Fruit fly (Drosophila melanogaster): ENCODE data around the gene CG14362.

The CG14362 gene

DNA sequence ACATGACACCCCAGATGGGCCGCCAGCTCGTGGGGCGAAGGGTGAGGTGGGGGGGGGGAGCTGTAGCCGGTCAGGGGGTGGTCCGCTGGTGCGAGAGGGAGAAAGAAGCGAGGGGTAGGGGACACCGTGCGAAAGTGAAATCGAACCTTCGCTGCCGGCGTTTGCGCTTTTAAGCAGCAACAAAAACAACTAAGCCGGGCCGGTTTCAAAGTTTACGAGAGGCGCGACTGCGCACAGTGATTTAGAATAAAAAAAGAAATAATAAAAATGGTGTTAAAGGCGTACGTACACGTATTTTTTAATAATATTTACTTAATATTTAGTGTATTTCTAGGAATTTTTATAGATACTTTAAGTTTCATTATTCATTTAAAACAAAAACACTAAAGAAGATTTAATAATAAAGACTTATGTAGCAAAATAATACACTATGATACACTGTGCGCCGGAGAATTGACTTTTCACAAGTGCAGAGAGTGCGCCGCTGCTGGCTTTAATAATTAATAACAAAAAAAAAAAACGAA, 23.6 kb downstream of the CG14362 start (continued):
- no peak for TF ChIP-seq sage (GFP tag; optimal IDR thresholded peaks at IDR 0.05)
- no peak for TF ChIP-seq Hr83 (GFP tag; optimal IDR thresholded peaks at IDR 0.05; ENCODE audit: poor library complexity, severe bottlenecking)
- no peak for TF ChIP-seq woc (GFP tag; optimal IDR thresholded peaks at IDR 0.05)
- TF ChIP-seq Mio (GFP tag; optimal IDR thresholded peaks at IDR 0.05) = no peak
- peak; percentile 67 for TF ChIP-seq h (GFP tag; optimal IDR thresholded peaks at IDR 0.05)

DNA sequence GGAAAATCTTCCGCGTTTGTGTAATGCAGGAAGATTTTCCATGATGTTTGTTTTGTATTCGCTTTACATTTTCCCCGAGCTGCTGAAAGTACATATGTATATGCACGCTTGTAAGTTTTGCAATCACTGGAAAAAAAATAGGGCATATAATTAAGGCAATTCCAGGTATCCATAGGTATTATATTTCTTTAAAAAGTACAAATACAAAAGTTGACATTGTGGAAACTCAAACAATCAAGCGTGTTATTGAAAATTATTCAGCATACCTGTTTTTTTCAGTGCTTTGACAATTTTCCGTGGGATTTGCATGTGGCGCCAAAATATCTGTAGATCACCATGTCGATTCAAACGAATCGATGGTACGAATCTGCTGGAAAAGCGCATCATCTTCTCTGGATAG, 24.2 kb downstream of the CG14362 start:
- TF ChIP-seq tai (GFP tag; optimal IDR thresholded peaks at IDR 0.05) (no peak), OdsH (GFP tag; optimal IDR thresholded peaks at IDR 0.05) (no peak), dsf (GFP tag; optimal IDR thresholded peaks at IDR 0.05; ENCODE audit: borderline replicate concordance) (no peak), fru (GFP tag; optimal IDR thresholded peaks at IDR 0.05) (no peak), br (GFP tag; optimal IDR thresholded peaks at IDR 0.05) (no peak), Dif (GFP tag; optimal IDR thresholded peaks at IDR 0.05; ENCODE audit: partially characterized antibody) (no peak), Vsx2 (GFP tag; optimal IDR thresholded peaks at IDR 0.05; ENCODE audit: partially characterized antibody) (no peak), Dfd (GFP tag; optimal IDR thresholded peaks at IDR 0.05) (no peak), sage (GFP tag; optimal IDR thresholded peaks at IDR 0.05) (no peak)

DNA sequence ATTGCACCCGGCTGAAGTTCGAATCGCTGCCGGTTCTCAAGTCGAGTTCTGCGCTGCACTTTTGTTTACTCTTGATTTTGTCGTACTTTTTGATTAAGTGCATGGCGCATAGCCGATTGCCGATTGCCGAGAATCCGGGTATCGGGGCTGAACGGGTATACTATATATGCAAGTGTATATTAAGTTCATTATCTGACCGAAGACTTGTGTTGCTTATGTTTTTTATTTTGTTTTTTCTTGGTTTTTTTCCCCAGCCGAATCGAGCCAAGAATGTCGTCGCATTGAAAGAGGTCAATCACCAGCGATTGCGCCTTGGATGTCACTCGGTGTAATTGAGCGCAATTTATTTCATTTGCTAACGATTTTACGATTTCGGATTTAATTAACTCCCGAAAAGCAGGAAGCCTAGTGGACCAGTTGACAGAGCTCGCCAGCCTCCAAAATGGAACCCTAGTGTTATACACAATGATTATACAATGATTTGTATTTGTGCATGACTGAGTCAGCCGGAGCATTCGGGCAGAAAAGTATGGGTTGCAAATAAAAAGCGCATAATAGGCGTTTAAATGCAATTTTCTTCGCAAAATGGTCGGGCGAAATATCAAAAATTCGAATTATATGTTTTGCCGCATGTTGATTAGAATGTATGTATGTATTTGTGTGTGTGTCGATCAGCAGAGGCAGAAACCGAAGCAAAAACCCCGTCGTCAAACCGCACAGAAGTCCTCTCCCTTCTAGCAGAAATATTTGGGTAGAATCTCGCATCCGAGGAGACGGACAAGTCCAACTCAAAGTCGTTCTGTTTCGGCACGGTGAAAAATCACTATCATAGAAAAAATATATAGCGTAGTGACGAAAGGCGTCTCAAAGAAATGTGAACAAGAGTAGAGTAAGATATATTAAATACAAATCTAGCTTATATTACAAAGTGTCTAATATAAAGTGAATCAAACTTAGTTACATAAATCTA, 27.0 kb downstream of the CG14362 start, which contains the start of gene Mst87F:
Mst87F (minus strand) TSS at position 56 of the 970 bp plus-strand sequence.
- no peak for TF ChIP-seq HLH106 (tag; optimal IDR thresholded peaks at IDR 0.05)
- TF ChIP-seq Rel (GFP tag; optimal IDR thresholded peaks at IDR 0.05) = no peak
- peak; percentile 29 for TF ChIP-seq Rel (tag; optimal IDR thresholded peaks at IDR 0.05)

DNA sequence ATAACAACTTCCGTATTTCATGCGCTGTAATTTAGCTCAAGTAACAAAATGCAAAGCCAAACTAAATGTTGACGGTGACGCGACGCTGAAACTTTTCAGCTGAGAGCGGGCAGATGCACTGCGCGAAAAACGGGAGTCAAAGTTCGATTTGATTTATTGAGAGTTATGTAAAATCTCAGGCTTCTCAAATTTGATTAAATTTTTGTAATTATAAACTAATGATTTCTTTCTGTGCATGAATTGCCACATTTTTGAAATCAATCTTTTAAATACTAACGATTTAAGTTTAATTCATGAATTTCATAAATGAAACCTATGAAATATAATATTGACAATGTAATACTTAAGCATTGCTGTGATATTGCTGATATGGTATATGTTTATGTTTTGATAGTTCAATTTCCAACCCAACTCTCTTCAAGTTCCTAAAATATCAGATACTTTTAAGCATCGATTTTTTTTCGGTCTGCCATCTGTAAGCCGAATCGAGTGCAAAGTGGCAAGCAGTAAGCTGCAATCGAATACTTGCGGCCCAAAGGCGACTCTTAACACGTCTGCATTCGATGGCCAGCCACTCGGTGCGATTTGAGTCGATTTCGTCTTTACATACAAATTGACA, 32.5 kb downstream of the CG14362 start:
- no peak for TF ChIP-seq N (GFP tag; optimal IDR thresholded peaks at IDR 0.05)
- no peak for TF ChIP-seq usp (GFP tag; optimal IDR thresholded peaks at IDR 0.05)
- TF ChIP-seq Myc (optimal IDR thresholded peaks at IDR 0.05) = no peak
- no peak for TF ChIP-seq dsf (GFP tag; optimal IDR thresholded peaks at IDR 0.05; ENCODE audit: borderline replicate concordance)
- TF ChIP-seq Hnf4 (GFP tag; optimal IDR thresholded peaks at IDR 0.05) = no peak
- no peak for TF ChIP-seq woc (GFP tag; optimal IDR thresholded peaks at IDR 0.05)
- TF ChIP-seq fru (GFP tag; optimal IDR thresholded peaks at IDR 0.05) = no peak
- TF ChIP-seq CrebA (GFP tag; optimal IDR thresholded peaks at IDR 0.05; ENCODE audit: borderline replicate concordance) = no peak
- TF ChIP-seq Dfd (GFP tag; optimal IDR thresholded peaks at IDR 0.05) = no peak
- TF ChIP-seq jim (GFP tag; optimal IDR thresholded peaks at IDR 0.05) = no peak
- no peak for TF ChIP-seq Vsx2 (GFP tag; optimal IDR thresholded peaks at IDR 0.05; ENCODE audit: partially characterized antibody)
- no peak for TF ChIP-seq Abd-B (GFP tag; optimal IDR thresholded peaks at IDR 0.05)
- no peak for TF ChIP-seq CG32264 (GFP tag; optimal IDR thresholded peaks at IDR 0.05)
- no peak for TF ChIP-seq ey (GFP tag; optimal IDR thresholded peaks at IDR 0.05)
- TF ChIP-seq dl (GFP tag; optimal IDR thresholded peaks at IDR 0.05; ENCODE audit: insufficient read depth in 1 of 2, partially characterized antibody in 2 of 2) = no peak
- TF ChIP-seq GATAd (GFP tag; optimal IDR thresholded peaks at IDR 0.05) = no peak
- no peak for TF ChIP-seq Mio (GFP tag; optimal IDR thresholded peaks at IDR 0.05)
- TF ChIP-seq psq (GFP tag; optimal IDR thresholded peaks at IDR 0.05) = no peak
- TF ChIP-seq Jra (GFP tag; optimal IDR thresholded peaks at IDR 0.05) = no peak
- no peak for TF ChIP-seq Dif (GFP tag; optimal IDR thresholded peaks at IDR 0.05; ENCODE audit: partially characterized antibody)

DNA sequence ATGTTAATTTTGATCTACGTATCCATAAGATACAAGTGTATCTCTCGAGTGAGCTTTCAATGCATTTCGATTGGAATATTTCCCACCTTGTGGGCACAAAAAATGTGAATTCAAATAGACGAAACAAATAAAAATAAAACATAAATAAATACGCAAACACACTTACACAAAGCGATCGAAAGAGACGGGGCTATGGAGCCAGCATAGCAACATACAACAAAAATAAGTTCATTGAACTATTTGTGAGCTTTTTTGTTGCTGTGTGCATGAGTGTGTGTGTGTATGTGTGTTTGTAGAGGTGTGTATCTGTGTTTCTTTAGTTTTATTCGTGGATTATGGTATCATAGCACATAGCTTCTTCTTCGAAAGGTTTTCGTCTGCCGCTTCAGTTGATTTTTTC, 34.8 kb downstream of the CG14362 start:
- no peak for TF ChIP-seq psq (GFP tag; optimal IDR thresholded peaks at IDR 0.05)
- TF ChIP-seq Dfd (GFP tag; optimal IDR thresholded peaks at IDR 0.05) = peak; percentile 67
